Worm (Caenorhabditis elegans): ENCODE results near the gene arrd-28.

arrd-28 gene

DNA sequence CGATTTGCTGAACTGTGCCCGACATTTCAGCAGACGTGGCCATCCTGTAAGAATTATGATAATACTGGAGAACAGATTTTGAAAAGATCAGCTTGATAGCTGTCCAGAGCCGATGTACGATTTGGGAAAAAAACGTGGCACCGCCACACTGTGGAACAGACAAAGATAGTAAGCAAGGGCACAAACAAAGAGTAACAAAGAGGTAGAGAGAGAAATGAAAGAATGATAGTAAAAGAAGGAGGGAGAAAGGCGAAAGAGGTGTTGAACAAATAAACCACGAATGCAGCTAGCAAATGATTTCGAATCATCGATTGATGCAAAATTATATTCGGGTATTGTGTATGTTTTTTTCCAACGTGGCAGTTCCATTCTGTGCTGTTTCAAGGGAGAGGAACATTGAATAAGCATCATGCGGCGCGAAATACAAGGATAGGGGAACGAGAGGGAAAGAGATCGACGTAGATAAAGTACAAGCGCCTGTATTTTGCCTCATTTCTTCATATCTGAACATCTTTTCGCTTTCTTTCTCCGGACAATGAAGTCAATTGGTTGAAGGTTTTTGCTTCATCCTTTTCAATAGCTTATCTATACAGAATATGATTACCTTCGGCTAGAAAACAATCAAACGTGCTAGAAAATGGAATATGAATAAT is 44.4 kb downstream of the arrd-28 start, which contains the start of gene C14H10.3:
Gene C14H10.3, minus strand, starts transcription at position 44 of the 653 bp plus-strand sequence.
- no peak for TF ChIP-seq W03F9.2 (tag; optimal IDR thresholded peaks at IDR 0.05)
- TF ChIP-seq him-1 (tag; optimal IDR thresholded peaks at IDR 0.05) = no peak

ce11 chrX:10230872-10231271 is 47.1 kb downstream of the arrd-28 start:
- TF ChIP-seq dao-5 (tag; optimal IDR thresholded peaks at IDR 0.05) (no peak), him-1 (tag; optimal IDR thresholded peaks at IDR 0.05) (no peak), W03F9.2 (tag; optimal IDR thresholded peaks at IDR 0.05) (no peak)

DNA sequence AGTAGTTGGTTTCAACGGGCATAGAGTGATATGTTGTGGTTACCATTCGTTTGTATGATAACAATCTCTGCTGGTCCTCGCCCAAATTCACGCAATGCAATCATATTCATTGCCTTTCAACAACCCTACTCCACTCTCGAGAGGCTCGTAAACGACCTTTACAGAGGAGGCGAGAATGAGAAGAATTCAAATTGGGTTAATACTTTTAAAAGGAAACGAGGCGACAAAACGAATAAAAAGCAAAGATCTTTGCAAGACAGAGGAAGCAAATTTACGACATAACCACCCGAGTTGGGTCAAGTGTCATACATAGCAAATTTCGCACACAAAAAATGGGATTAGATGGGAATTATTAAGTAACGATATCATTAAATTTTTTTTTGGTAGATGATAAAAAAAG is 48.6 kb downstream of the arrd-28 start:
- TF ChIP-seq W03F9.2 (tag; optimal IDR thresholded peaks at IDR 0.05) (no peak), dao-5 (tag; optimal IDR thresholded peaks at IDR 0.05) (no peak), him-1 (tag; optimal IDR thresholded peaks at IDR 0.05) (no peak)
